Fruit fly (Drosophila melanogaster): ENCODE results near the gene CG43091.

DNA sequence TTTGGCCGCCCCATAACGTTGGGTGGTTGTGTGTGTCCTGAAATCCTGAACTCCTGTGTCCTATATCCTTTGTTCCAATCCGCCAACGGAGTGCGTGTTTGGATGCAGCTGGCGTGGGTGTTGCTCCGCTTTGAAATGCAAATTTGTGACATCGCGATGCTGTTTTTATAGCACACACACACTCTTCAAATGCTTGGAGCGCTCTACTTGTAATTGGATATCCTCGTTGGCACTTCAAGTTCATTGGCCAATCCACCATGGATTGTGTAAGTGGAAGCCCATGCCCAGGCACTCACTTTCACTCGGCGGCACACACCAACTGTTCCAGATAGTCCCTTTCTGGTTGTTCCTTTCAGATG lies 47.5 kb upstream of the CG43091 start, which contains the start of gene CG13840:
- no peak for TF ChIP-seq fd85E (GFP tag; optimal IDR thresholded peaks at IDR 0.05)
- TF ChIP-seq Eip78C (GFP tag), result no peak
- no peak for TF ChIP-seq pdm3 (GFP tag; optimal IDR thresholded peaks at IDR 0.05)
- no peak for TF ChIP-seq salr (GFP tag; optimal IDR thresholded peaks at IDR 0.05)
- no peak for TF ChIP-seq topi (GFP tag; optimal IDR thresholded peaks at IDR 0.05)

Measured in whole organism, prepupa.